Worm (Caenorhabditis elegans): ENCODE data around the gene pitr-6.

DNA sequence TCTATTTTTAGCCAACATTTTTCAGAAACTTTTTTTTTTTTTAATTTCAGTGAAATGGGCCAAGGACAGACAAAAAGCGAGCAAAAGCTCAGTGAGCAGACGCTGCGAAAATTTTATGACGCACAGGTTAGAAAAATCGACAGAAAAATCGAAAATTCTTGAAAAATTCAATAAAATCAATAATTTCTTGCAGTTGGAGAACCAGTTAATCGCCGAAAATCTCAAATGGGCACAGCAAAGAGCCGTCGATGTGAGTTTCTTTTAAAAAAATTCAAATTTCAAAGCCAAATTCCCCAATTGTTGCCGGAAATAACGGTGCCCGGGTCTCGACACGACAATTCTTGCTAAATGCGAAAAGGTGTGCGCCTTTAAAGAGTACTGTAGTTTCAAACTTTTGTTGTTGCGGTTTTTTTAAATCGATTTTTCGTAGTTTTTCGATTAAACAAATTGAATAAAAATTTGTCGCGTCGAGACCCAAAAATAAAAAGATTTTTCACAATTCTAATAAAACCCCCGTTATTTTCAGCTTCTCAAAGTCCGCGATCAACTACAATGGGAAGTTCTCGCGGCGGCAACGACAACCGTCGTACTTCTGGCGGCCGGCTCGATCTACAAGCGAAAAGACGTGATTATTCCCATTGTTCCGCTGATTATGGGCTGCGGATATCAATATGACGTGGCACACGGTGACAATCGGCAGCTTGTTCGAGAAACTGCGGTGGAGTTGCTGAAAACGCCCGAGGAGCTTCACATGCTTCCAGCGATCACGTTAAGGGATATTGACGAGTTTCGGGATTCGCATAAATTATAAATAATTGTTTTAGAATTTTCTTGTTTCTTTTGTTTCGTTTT is 15.7 kb downstream of the pitr-6 start, which contains the start of gene tag-280:
- TF ChIP-seq C08G9.2 (tag; optimal IDR thresholded peaks at IDR 0.05) (no peak), nhr-11 (tag; optimal IDR thresholded peaks at IDR 0.05) (no peak), ets-4 (tag; optimal IDR thresholded peaks at IDR 0.05) (no peak), ceh-30 (tag; optimal IDR thresholded peaks at IDR 0.05) (no peak), ceh-34 (tag; optimal IDR thresholded peaks at IDR 0.05) (no peak), unc-3 (GFP tag; conservative IDR thresholded peaks at IDR 0.05) (no peak), unc-3 (tag; optimal IDR thresholded peaks at IDR 0.05) (no peak), ama-1 (optimal IDR thresholded peaks at IDR 0.05) (no peak), hlh-8 (tag; optimal IDR thresholded peaks at IDR 0.05) (no peak), pqm-1 (tag; optimal IDR thresholded peaks at IDR 0.05) (no peak), dve-1 (tag; optimal IDR thresholded peaks at IDR 0.05) (no peak), fkh-10 (GFP tag; optimal IDR thresholded peaks at IDR 0.05) (no peak), T23F11.4 (GFP tag; optimal IDR thresholded peaks at IDR 0.05) (no peak)
